Worm (Caenorhabditis elegans) whole organism, early embryonic: ENCODE data around the gene C25E10.13.

Source experiments
- B0310.2 ChIP-seq: sonication (generic microtip); optimal IDR thresholded peaks from 2 replicates; lab custom pipeline; 2016; ENCODE audit warnings: mild to moderate bottlenecking, missing genetic modification characterization, missing compliant biosample characterization
- F13C5.2 ChIP-seq: sonication (generic microtip); optimal IDR thresholded peaks from 2 replicates; lab custom pipeline; 2017; ENCODE audit warnings: mild to moderate bottlenecking, missing genetic modification characterization, inconsistent platforms, missing compliant biosample characterization
- aly-1 ChIP-seq: sonication (generic microtip); optimal IDR thresholded peaks from 2 replicates; lab custom pipeline; 2016; ENCODE audit warnings: missing genetic modification characterization, missing compliant biosample characterization
- ama-1 ChIP-seq: fragments of 150-350 bp; optimal IDR thresholded peaks from 2 replicates; lab custom pipeline; 2014
- ceh-13 ChIP-seq: fragments of 200-800 bp; sonication (Bioruptor generic); optimal IDR thresholded peaks from 2 replicates; lab custom pipeline; 2018; ENCODE audit warnings: mild to moderate bottlenecking, missing genetic modification characterization, missing compliant biosample characterization
- ceh-36 ChIP-seq: sonication (generic microtip); optimal IDR thresholded peaks from 2 replicates; lab custom pipeline; 2016; ENCODE audit warnings: missing genetic modification characterization, inconsistent platforms, missing compliant biosample characterization
- ets-7 ChIP-seq: sonication (generic microtip); optimal IDR thresholded peaks from 2 replicates; lab custom pipeline; 2016; ENCODE audit warnings: missing genotype, missing genetic modification characterization, missing compliant biosample characterization
- flt-1 ChIP-seq: fragments of 200-800 bp; sonication (Bioruptor generic); IDR thresholded peaks from 2 replicates; pipeline ENCODE4 v1.3.6; 2022; ENCODE audit warnings: missing genetic modification characterization, missing compliant biosample characterization
- hmbx-1 ChIP-seq: sonication (generic microtip); optimal IDR thresholded peaks from 2 replicates; lab custom pipeline; 2016; ENCODE audit warnings: mild to moderate bottlenecking, missing genetic modification characterization, missing compliant biosample characterization
- hmg-4 ChIP-seq: fragments of 200-800 bp; sonication (Bioruptor generic); optimal IDR thresholded peaks from 2 replicates; lab custom pipeline; 2018; ENCODE audit warnings: mild to moderate bottlenecking, missing genetic modification characterization, missing compliant biosample characterization
- hnd-1 ChIP-seq: sonication (generic microtip); optimal IDR thresholded peaks from 2 replicates; lab custom pipeline; 2016; ENCODE audit warnings: missing genetic modification characterization, missing compliant biosample characterization
- pes-1 ChIP-seq: fragments of 200-800 bp; sonication (Bioruptor generic); IDR thresholded peaks from 2 replicates; pipeline ENCODE4 v1.3.6; 2022; ENCODE audit warnings: missing genetic modification reagents, missing genetic modification characterization, missing compliant biosample characterization
- scrt-1 ChIP-seq: fragments of 200-800 bp; sonication (Bioruptor generic); IDR thresholded peaks from 2 replicates; pipeline ENCODE4 v1.3.6; 2022; ENCODE audit warnings: missing genetic modification characterization, missing compliant biosample characterization
- sea-1 ChIP-seq: fragments of 200-800 bp; sonication (Bioruptor generic); conservative IDR thresholded peaks from 2 replicates; pipeline ENCODE4 v1.3.6; 2022; ENCODE audit warnings: missing genetic modification characterization, missing compliant biosample characterization
- tbx-11 ChIP-seq: fragments of 200-800 bp; sonication (Bioruptor generic); IDR thresholded peaks from 2 replicates; pipeline ENCODE4 v1.3.6; 2022; ENCODE audit warnings: missing genetic modification characterization, missing compliant biosample characterization
- tbx-37 ChIP-seq: fragments of 200-800 bp; sonication (Bioruptor generic); conservative IDR thresholded peaks from 2 replicates; pipeline ENCODE4 v1.3.6; 2022; ENCODE audit warnings: missing genetic modification reagents, missing genetic modification characterization, missing compliant biosample characterization
- tra-4 ChIP-seq: sonication (generic microtip); optimal IDR thresholded peaks from 2 replicates; lab custom pipeline; 2017; ENCODE audit warnings: missing genetic modification characterization, missing compliant biosample characterization

C25E10.13 gene

ce11 chrV:9094060-9094628 lies 34.6 kb downstream of the C25E10.13 start:
- TF ChIP-seq ceh-36 (tag; lab: Kevin White, UChicago) (no peak), aly-1 (tag; lab: Kevin White, UChicago) (no peak), tra-4 (no peak), flt-1 (GFP tag; lab: Robert Waterston, UW) (no peak), B0310.2 (no peak), ets-7 (tag; lab: Kevin White, UChicago) (no peak), pes-1 (GFP tag; lab: Robert Waterston, UW) (no peak), tbx-37 (GFP tag; lab: Robert Waterston, UW) (no peak), ama-1 (no peak), tbx-11 (no peak), sea-1 (no peak), scrt-1 (GFP tag; lab: Robert Waterston, UW) (no peak), hmbx-1 (no peak)

ce11 chrV:9094976-9095375 lies 35.5 kb downstream of the C25E10.13 start:
- TF ChIP-seq ets-7 (tag; lab: Kevin White, UChicago) (no peak), tbx-37 (GFP tag; lab: Robert Waterston, UW) (no peak), hmg-4 (GFP tag; lab: Kevin White, UChicago) (no peak), scrt-1 (GFP tag; lab: Robert Waterston, UW) (no peak), tbx-11 (no peak), pes-1 (GFP tag; lab: Robert Waterston, UW) (no peak), ceh-36 (tag; lab: Kevin White, UChicago) (no peak), tra-4 (no peak), ceh-13 (GFP tag; lab: Kevin White, UChicago) (no peak), hnd-1 (tag; lab: Kevin White, UChicago) (no peak), sea-1 (no peak), F13C5.2 (no peak)

ce11 chrV:9095613-9096317 lies 36.2 kb downstream of the C25E10.13 start, which contains the start of gene F21C10.10:
F21C10.10 (plus strand) TSS chrV:9096267.
- peak; percentile 30 for TF ChIP-seq F13C5.2
- TF ChIP-seq ceh-36 (tag; lab: Kevin White, UChicago), result no peak
- TF ChIP-seq aly-1 (tag; lab: Kevin White, UChicago), result peak; percentile 24

ce11 chrV:9096674-9097073 lies 37.2 kb downstream of the C25E10.13 start:
- TF ChIP-seq scrt-1 (GFP tag; lab: Robert Waterston, UW) (no peak), flt-1 (GFP tag; lab: Robert Waterston, UW) (no peak), sea-1 (no peak), tra-4 (no peak), ama-1 (no peak), ceh-13 (GFP tag; lab: Kevin White, UChicago) (no peak), ets-7 (tag; lab: Kevin White, UChicago) (no peak), hmg-4 (GFP tag; lab: Kevin White, UChicago) (no peak), hmbx-1 (no peak), B0310.2 (no peak), hnd-1 (tag; lab: Kevin White, UChicago) (no peak), ceh-36 (tag; lab: Kevin White, UChicago) (no peak), F13C5.2 (no peak), aly-1 (tag; lab: Kevin White, UChicago) (no peak)

- TF ChIP-seq scrt-1 (GFP tag; lab: Robert Waterston, UW) (no peak), ceh-13 (GFP tag; lab: Kevin White, UChicago) (no peak), ama-1 (no peak), pes-1 (GFP tag; lab: Robert Waterston, UW) (no peak), aly-1 (tag; lab: Kevin White, UChicago) (no peak), sea-1 (no peak), F13C5.2 (no peak)
Observed at ce11 chrV:9097213-9097612, 37.7 kb downstream of the C25E10.13 start.

ce11 chrV:9098280-9098973 lies 38.9 kb downstream of the C25E10.13 start, which contains the start of gene F21C10.9:
F21C10.9 (minus strand) TSS chrV:9098696.
- TF ChIP-seq ceh-36 (tag; lab: Kevin White, UChicago), result no peak

ce11 chrV:9101062-9101461 lies 41.5 kb downstream of the C25E10.13 start, which contains the start of gene frpr-6:
frpr-6 (minus strand) TSS chrV:9101162.
- no peak for TF ChIP-seq pes-1 (GFP tag; lab: Robert Waterston, UW)
- no peak for TF ChIP-seq tbx-37 (GFP tag; lab: Robert Waterston, UW)
- TF ChIP-seq B0310.2, result no peak
- TF ChIP-seq ceh-13 (GFP tag; lab: Kevin White, UChicago), result no peak
- TF ChIP-seq ets-7 (tag; lab: Kevin White, UChicago), result no peak
- no peak for TF ChIP-seq ceh-36 (tag; lab: Kevin White, UChicago)
- no peak for TF ChIP-seq scrt-1 (GFP tag; lab: Robert Waterston, UW)
- no peak for TF ChIP-seq sea-1
- no peak for TF ChIP-seq hnd-1 (tag; lab: Kevin White, UChicago)
- no peak for TF ChIP-seq aly-1 (tag; lab: Kevin White, UChicago)
- no peak for TF ChIP-seq F13C5.2
- no peak for TF ChIP-seq hmbx-1
- no peak for TF ChIP-seq flt-1 (GFP tag; lab: Robert Waterston, UW)
- TF ChIP-seq tbx-11, result no peak
- no peak for TF ChIP-seq ama-1
- no peak for TF ChIP-seq tra-4
- no peak for TF ChIP-seq hmg-4 (GFP tag; lab: Kevin White, UChicago)
